Worm (Caenorhabditis elegans): ENCODE data around the gene Y45G5AM.3.
A peak's percentile ranks its signal among the peaks of the same experiment; 100 is the strongest.

Y45G5AM.3 gene

ce11 chrV:4143034-4143433, 21.3 kb upstream of the Y45G5AM.3 start (continued):
- TF ChIP-seq unc-39 (tag; optimal IDR thresholded peaks at IDR 0.05), result no peak
- TF ChIP-seq ama-1 (optimal IDR thresholded peaks at IDR 0.05), result no peak
- no peak for TF ChIP-seq lin-39 (tag; optimal IDR thresholded peaks at IDR 0.05)
- TF ChIP-seq nhr-25 (tag; optimal IDR thresholded peaks at IDR 0.05), result peak; percentile 91

- TF ChIP-seq mab-5 (tag; optimal IDR thresholded peaks at IDR 0.05) (no peak), nhr-129 (tag; optimal IDR thresholded peaks at IDR 0.05) (no peak), ama-1 (optimal IDR thresholded peaks at IDR 0.05) (no peak), mbf-1 (tag; optimal IDR thresholded peaks at IDR 0.05) (no peak), zag-1 (tag; optimal IDR thresholded peaks at IDR 0.05) (no peak), unc-39 (tag; optimal IDR thresholded peaks at IDR 0.05) (no peak), snpc-4 (tag; optimal IDR thresholded peaks at IDR 0.05) (no peak), ceh-82 (tag; optimal IDR thresholded peaks at IDR 0.05) (no peak), nhr-6 (tag; optimal IDR thresholded peaks at IDR 0.05) (no peak), aly-2 (tag; optimal IDR thresholded peaks at IDR 0.05) (no peak), ZK546.5 (tag; optimal IDR thresholded peaks at IDR 0.05) (no peak), mdl-1 (tag; optimal IDR thresholded peaks at IDR 0.05) (no peak)
Observed at ce11 chrV:4144205-4144604, 20.1 kb upstream of the Y45G5AM.3 start, which contains the start of gene Y45G5AL.1. Gene Y45G5AL.1 (plus strand): TSS chrV:4144505.

- no peak for TF ChIP-seq nhr-25 (tag; optimal IDR thresholded peaks at IDR 0.05)
- TF ChIP-seq C34F6.9 (tag; optimal IDR thresholded peaks at IDR 0.05), result no peak
- TF ChIP-seq dmd-4 (tag; optimal IDR thresholded peaks at IDR 0.05), result no peak
- TF ChIP-seq sem-4 (tag; optimal IDR thresholded peaks at IDR 0.05), result no peak
- no peak for TF ChIP-seq nhr-129 (tag; optimal IDR thresholded peaks at IDR 0.05)
- TF ChIP-seq Y55F3AM.14 (GFP tag; optimal IDR thresholded peaks at IDR 0.05), result no peak
Observed at ce11 chrV:4151400-4151799, 13.0 kb upstream of the Y45G5AM.3 start.

- no peak for TF ChIP-seq nhr-237 (tag; optimal IDR thresholded peaks at IDR 0.05)
- TF ChIP-seq nhr-25 (tag; optimal IDR thresholded peaks at IDR 0.05), result no peak
Observed at ce11 chrV:4152200-4152599, 12.2 kb upstream of the Y45G5AM.3 start, which contains the start of gene Y45G5AM.6. Gene Y45G5AM.6 (minus strand): TSS chrV:4152300.

- no peak for TF ChIP-seq alr-1 (tag; optimal IDR thresholded peaks at IDR 0.05)
- TF ChIP-seq sma-9 (GFP tag; optimal IDR thresholded peaks at IDR 0.05), result peak; percentile 48
- TF ChIP-seq sma-9 (tag; optimal IDR thresholded peaks at IDR 0.05), result no peak
- TF ChIP-seq F13H6.1 (tag; optimal IDR thresholded peaks at IDR 0.05), result peak; percentile 85
- TF ChIP-seq mbf-1 (tag; optimal IDR thresholded peaks at IDR 0.05), result no peak
- peak in 1 of 2 experiments; percentile 48 for TF ChIP-seq lsy-2 (tag; optimal IDR thresholded peaks at IDR 0.05)
- TF ChIP-seq nhr-129 (tag; optimal IDR thresholded peaks at IDR 0.05), result peak; percentile 66
- peak; percentile 34 for TF ChIP-seq ztf-4 (tag; optimal IDR thresholded peaks at IDR 0.05)
- TF ChIP-seq C34F6.9 (tag; optimal IDR thresholded peaks at IDR 0.05), result peak; percentile 39
- no peak for TF ChIP-seq nhr-237 (tag; optimal IDR thresholded peaks at IDR 0.05)
Observed at ce11 chrV:4157291-4157690, 7.1 kb upstream of the Y45G5AM.3 start.

ce11 chrV:4160086-4160485, 4.3 kb upstream of the Y45G5AM.3 start, which contains the start of gene Y45G5AM.5:
Gene Y45G5AM.5 (plus strand): TSS chrV:4160386.
- no peak for TF ChIP-seq blmp-1 (tag; optimal IDR thresholded peaks at IDR 0.05; ENCODE audit: insufficient read depth)

- no peak for TF ChIP-seq ceh-16 (tag; optimal IDR thresholded peaks at IDR 0.05)
- no peak for TF ChIP-seq ztf-11 (tag; optimal IDR thresholded peaks at IDR 0.05)
- no peak for TF ChIP-seq mab-5 (tag; optimal IDR thresholded peaks at IDR 0.05)
- no peak for TF ChIP-seq nhr-21 (tag; optimal IDR thresholded peaks at IDR 0.05)
- TF ChIP-seq nhr-23 (tag; optimal IDR thresholded peaks at IDR 0.05), result no peak
- no peak for TF ChIP-seq Y55F3AM.14 (GFP tag; optimal IDR thresholded peaks at IDR 0.05)
- no peak for TF ChIP-seq ZK546.5 (tag; optimal IDR thresholded peaks at IDR 0.05)
Observed at ce11 chrV:4162922-4163321, 1.4 kb upstream of the Y45G5AM.3 start, which contains the start of gene Y45G5AM.4. Gene Y45G5AM.4 (plus strand): TSS chrV:4163222.
